Worm (Caenorhabditis elegans): Measurements from ENCODE around the gene Y13C8A.1.

The Y13C8A.1 gene

DNA sequence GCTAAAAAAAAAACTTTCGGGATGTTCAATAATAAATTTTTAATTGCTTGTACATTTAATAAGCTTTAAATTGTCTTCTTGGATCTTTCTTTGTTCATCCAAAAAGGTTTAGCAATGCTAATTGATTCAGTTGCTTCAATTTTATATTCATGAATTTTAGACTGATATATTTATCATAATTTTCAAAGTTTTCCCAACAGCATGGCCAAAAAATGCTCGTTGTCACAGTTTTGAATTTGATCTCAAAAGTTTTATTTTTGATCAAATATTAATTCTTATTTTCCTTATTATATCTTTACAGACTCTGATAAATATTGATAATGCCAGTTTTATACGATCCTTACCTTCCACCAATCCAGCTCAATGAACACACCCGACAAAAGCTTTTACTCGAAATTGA is 38.0 kb downstream of the Y13C8A.1 start, which contains the start of gene fbxb-114:
Gene fbxb-114 (plus strand): TSS at position 301 of the 400 bp plus-strand sequence.
- TF ChIP-seq Y53G8AR.9 (GFP tag; conservative IDR thresholded peaks at IDR 0.05) (no peak), C06A6.2 (GFP tag; conservative IDR thresholded peaks at IDR 0.05) (no peak), hmg-1.2 (GFP tag; IDR thresholded peaks at IDR 0.05) (no peak), snpc-4 (GFP tag; optimal IDR thresholded peaks at IDR 0.05) (no peak), snpc-4 (tag; optimal IDR thresholded peaks at IDR 0.05) (no peak), nfya-2 (GFP tag; IDR thresholded peaks at IDR 0.05) (no peak), dpl-1 (GFP tag; optimal IDR thresholded peaks at IDR 0.05) (no peak), gei-17 (GFP tag; optimal IDR thresholded peaks at IDR 0.05) (no peak), ztf-26 (tag; optimal IDR thresholded peaks at IDR 0.05) (no peak), akir-1 (GFP tag; optimal IDR thresholded peaks at IDR 0.05) (no peak), nfyb-1 (GFP tag; IDR thresholded peaks at IDR 0.05) (no peak), ekl-4 (GFP tag; IDR thresholded peaks at IDR 0.05) (no peak), zim-3 (tag; optimal IDR thresholded peaks at IDR 0.05) (no peak), ztf-18 (tag; optimal IDR thresholded peaks at IDR 0.05) (no peak)

ce11 chrX:16923636-16924035 is 40.1 kb downstream of the Y13C8A.1 start, which contains the start of gene C30E1.4:
C30E1.4 (plus strand) TSS chrX:16923936.
- no peak for TF ChIP-seq F57C9.4 (tag; optimal IDR thresholded peaks at IDR 0.05)
- no peak for TF ChIP-seq Y53G8AR.9 (GFP tag; conservative IDR thresholded peaks at IDR 0.05)
- no peak for TF ChIP-seq nhr-90 (tag; optimal IDR thresholded peaks at IDR 0.05)
- TF ChIP-seq egl-44 (GFP tag; IDR thresholded peaks at IDR 0.05), result no peak
- TF ChIP-seq repo-1 (tag; optimal IDR thresholded peaks at IDR 0.05), result no peak
- TF ChIP-seq nhr-120 (GFP tag; IDR thresholded peaks at IDR 0.05), result no peak
- no peak for TF ChIP-seq K12H6.12 (tag; optimal IDR thresholded peaks at IDR 0.05)
- no peak for TF ChIP-seq ztf-25 (GFP tag; IDR thresholded peaks at IDR 0.05)
- no peak for TF ChIP-seq lin-35 (GFP tag; optimal IDR thresholded peaks at IDR 0.05)
- no peak for TF ChIP-seq B0261.1 (tag; optimal IDR thresholded peaks at IDR 0.05)

DNA sequence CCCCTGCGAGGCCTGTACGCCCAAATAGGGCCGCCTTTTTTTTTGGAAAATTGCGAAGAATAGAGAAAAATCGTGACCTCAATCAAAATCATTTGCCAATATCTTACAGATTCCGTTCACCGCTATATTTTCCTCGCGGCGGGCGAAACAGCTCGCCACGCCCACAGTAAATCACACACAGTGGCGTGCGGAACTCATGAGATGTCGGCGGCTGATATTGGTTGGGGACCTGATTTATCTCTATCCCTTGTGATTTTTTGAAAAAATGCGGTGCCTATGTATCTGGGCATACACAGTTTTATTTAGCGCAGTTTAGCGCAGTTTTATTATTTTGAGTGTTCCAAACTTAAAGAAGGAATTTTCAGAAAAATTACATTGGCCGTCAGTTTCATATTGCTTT is 41.8 kb downstream of the Y13C8A.1 start:
- TF ChIP-seq snpc-4 (GFP tag; optimal IDR thresholded peaks at IDR 0.05) (no peak), snpc-4 (tag; optimal IDR thresholded peaks at IDR 0.05) (peak in 1 of 4 experiments; percentile 86), let-526 (GFP tag; IDR thresholded peaks at IDR 0.05) (no peak), ets-4 (GFP tag; optimal IDR thresholded peaks at IDR 0.05) (no peak), snpc-1.1 (tag; optimal IDR thresholded peaks at IDR 0.05; ENCODE audit: insufficient read depth) (peak; percentile 9)

ce11 chrX:16928087-16928486 is 44.6 kb downstream of the Y13C8A.1 start:
- TF ChIP-seq nhr-179 (tag; optimal IDR thresholded peaks at IDR 0.05), result peak; percentile 18
- TF ChIP-seq K11D2.4 (GFP tag; IDR thresholded peaks at IDR 0.05), result no peak
- 0 out of 2 replicates have a peak, but pooled peaks have one; percentile 34 for TF ChIP-seq cebp-1 (GFP tag; IDR thresholded peaks at IDR 0.05)
- TF ChIP-seq cebp-1 (tag; optimal IDR thresholded peaks at IDR 0.05), result no peak
- TF ChIP-seq bed-2 (GFP tag; IDR thresholded peaks at IDR 0.05), result no peak
- TF ChIP-seq mel-28 (tag; optimal IDR thresholded peaks at IDR 0.05; ENCODE audit: borderline replicate concordance), result no peak
- TF ChIP-seq F57C9.4 (tag; optimal IDR thresholded peaks at IDR 0.05), result no peak
- no peak for TF ChIP-seq zfh-2 (GFP tag; conservative IDR thresholded peaks at IDR 0.05)
- TF ChIP-seq Y95B8A.8 (GFP tag; IDR thresholded peaks at IDR 0.05), result no peak
- peak; percentile 45 for TF ChIP-seq ceh-27 (GFP tag; optimal IDR thresholded peaks at IDR 0.05)
- TF ChIP-seq F52B5.7 (tag; optimal IDR thresholded peaks at IDR 0.05), result peak; percentile 57
- peak; percentile 79 for TF ChIP-seq D2030.7 (GFP tag; IDR thresholded peaks at IDR 0.05)
- TF ChIP-seq ZK185.1 (tag; optimal IDR thresholded peaks at IDR 0.05; ENCODE audit: poor library complexity, severe bottlenecking), result peak; percentile 43
- peak; percentile 33 for TF ChIP-seq T07F8.4 (tag; optimal IDR thresholded peaks at IDR 0.05)
- no peak for TF ChIP-seq lin-40 (tag; optimal IDR thresholded peaks at IDR 0.05)
- TF ChIP-seq C06A6.2 (GFP tag; conservative IDR thresholded peaks at IDR 0.05), result no peak
- TF ChIP-seq B0035.1 (tag; optimal IDR thresholded peaks at IDR 0.05), result no peak
- TF ChIP-seq nhr-80 (tag; optimal IDR thresholded peaks at IDR 0.05), result peak; percentile 9
- TF ChIP-seq lsl-1 (GFP tag; optimal IDR thresholded peaks at IDR 0.05), result no peak
- no peak for TF ChIP-seq lin-54 (GFP tag; optimal IDR thresholded peaks at IDR 0.05)
- TF ChIP-seq fkh-3 (tag; optimal IDR thresholded peaks at IDR 0.05), result no peak
- TF ChIP-seq lin-35 (GFP tag; optimal IDR thresholded peaks at IDR 0.05), result no peak
- peak; percentile 85 for TF ChIP-seq ztf-25 (GFP tag; IDR thresholded peaks at IDR 0.05)
- TF ChIP-seq nhr-120 (GFP tag; IDR thresholded peaks at IDR 0.05), result no peak
